Worm (Caenorhabditis elegans): ENCODE measurements around the gene tag-294.

DNA sequence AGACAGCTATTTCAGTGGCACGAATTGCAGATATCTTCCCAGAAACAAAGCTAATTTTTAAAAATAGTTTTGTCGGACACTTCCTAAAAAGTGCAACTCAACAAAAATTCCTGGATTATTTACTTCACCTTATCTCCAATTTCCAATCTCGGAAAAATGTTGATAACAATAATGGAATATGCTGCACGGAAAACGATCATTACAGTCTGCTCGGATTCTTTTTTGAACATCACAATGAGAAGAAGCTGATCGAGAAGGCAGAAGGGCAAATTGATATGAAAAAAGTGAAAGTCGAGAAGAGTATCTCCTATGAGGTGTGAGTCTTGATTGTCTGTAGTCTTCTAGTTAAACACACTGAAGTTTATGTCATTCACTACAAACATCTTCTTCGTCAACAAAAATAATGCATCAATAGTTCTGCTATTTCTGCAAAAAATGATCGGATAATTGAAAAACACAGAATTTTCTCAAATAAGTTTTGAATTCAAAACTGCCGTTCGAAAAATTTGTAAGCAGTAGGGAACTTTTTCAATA lies 47.3 kb downstream of the tag-294 start:
- TF ChIP-seq med-1 (GFP tag; optimal IDR thresholded peaks at IDR 0.05; ENCODE audit: insufficient read depth) = no peak
- no peak for TF ChIP-seq ref-1 (GFP tag; conservative IDR thresholded peaks at IDR 0.05)
- no peak for TF ChIP-seq ztf-23 (GFP tag; IDR thresholded peaks at IDR 0.05)

Measured in whole organism, midembryonic.